Worm (Caenorhabditis elegans): ENCODE data around the gene srh-74.

Gene srh-74

DNA sequence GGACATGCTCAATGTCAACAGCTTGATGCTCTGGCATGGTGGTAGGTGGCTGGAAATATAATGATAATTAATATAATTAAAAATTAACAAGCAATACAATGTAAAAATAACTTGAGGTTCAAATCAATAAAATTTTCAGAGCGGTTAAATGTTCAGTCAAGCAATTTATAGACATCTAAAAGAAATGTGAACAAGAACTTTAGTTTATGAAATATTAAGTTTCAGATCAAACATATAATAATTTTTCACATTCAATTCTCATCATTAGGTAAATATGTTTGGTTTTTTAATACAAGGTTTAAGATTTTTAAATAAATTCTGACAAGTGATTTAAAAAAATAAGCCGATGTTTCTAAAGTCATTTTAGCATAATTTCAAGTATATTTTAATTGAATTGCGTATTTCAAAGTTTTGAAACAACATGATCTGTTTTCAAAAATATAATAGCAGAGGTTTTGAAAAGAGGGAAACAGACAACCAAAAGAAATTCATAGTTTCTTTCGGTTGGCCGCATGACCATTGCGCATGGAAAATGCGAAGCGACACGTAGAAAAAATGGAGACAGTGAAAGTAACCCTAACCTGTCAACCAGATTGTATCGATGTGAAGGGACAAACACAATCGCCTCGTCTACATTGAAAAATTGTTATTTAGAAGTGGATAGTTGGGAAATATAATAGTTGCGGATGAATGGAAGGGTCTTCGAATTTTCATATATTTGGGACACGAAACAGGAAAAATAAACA is 11.8 kb upstream of the srh-74 start, which contains the start of gene T04C12.11:
T04C12.11 (minus strand) TSS at position 51 of the 746 bp plus-strand sequence.
- TF ChIP-seq nfya-2 (GFP tag; IDR thresholded peaks at IDR 0.05) (no peak), ama-1 (optimal IDR thresholded peaks at IDR 0.05) (no peak), ama-1 (GFP tag; optimal IDR thresholded peaks at IDR 0.05) (no peak), F52B5.7 (tag; optimal IDR thresholded peaks at IDR 0.05) (no peak), attf-5 (GFP tag; optimal IDR thresholded peaks at IDR 0.05) (no peak), aptf-3 (GFP tag; IDR thresholded peaks at IDR 0.05) (no peak), lin-26 (GFP tag; IDR thresholded peaks at IDR 0.05) (no peak), mel-28 (tag; optimal IDR thresholded peaks at IDR 0.05; ENCODE audit: borderline replicate concordance) (no peak), snpc-1.3 (tag; optimal IDR thresholded peaks at IDR 0.05; ENCODE audit: insufficient read depth) (no peak), F39B2.1 (GFP tag; IDR thresholded peaks at IDR 0.05) (no peak), xnd-1 (tag; optimal IDR thresholded peaks at IDR 0.05) (no peak), F57A8.1 (GFP tag; optimal IDR thresholded peaks at IDR 0.05) (no peak), lsl-1 (GFP tag; optimal IDR thresholded peaks at IDR 0.05) (no peak), let-526 (GFP tag; IDR thresholded peaks at IDR 0.05) (no peak), C17E4.6 (GFP tag; IDR thresholded peaks at IDR 0.05) (no peak), B0019.2 (GFP tag; conservative IDR thresholded peaks at IDR 0.05) (no peak), zfh-2 (GFP tag; conservative IDR thresholded peaks at IDR 0.05) (no peak)

DNA sequence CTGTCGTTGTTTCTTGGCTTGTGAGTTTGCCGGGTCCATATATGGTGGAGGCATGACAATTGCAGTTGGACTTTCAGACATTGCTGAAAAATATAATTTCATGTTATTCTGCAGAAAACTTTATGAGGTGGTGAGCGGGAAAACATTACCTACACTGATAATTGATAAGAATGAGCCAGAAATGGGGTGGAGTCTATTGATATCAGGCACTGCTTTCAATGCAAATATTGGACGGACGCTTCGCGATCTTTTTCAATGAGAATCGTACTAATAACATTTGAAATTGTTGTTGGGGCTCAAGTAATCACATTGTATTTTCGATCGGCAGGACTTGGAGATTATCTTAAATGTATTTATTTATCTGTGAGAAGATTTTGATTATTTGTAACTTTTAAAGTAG is 10.6 kb upstream of the srh-74 start, which contains the start of gene T04C12.1:
T04C12.1 (minus strand) TSS at position 90 of the 400 bp plus-strand sequence.
- peak; percentile 6 for TF ChIP-seq ama-1 (optimal IDR thresholded peaks at IDR 0.05)
- TF ChIP-seq ama-1 (GFP tag; optimal IDR thresholded peaks at IDR 0.05), result no peak
- TF ChIP-seq lir-1 (GFP tag; conservative IDR thresholded peaks at IDR 0.05), result no peak

DNA sequence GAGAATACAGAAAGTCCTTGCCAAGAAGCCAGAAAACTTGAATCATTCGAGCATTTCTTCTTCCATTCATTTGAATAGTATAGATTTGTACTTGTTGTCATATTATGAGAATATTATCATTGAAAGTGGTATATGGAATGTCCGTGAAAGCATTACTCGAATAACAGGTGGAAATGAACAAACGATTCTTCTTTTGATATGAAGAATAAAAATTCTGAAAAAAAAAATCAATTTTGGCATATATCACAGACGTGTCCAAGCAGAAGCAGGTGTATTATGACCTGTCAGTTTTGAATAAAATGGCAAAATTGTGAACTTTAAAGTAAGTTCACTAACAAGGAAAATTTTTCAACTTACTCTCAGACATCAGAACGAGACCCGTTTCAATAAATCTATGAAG is 8.5 kb upstream of the srh-74 start, which contains the start of gene srh-75:
srh-75 (minus strand) TSS at position 101 of the 400 bp plus-strand sequence.
- TF ChIP-seq bed-2 (GFP tag; IDR thresholded peaks at IDR 0.05) (no peak), cebp-2 (GFP tag; IDR thresholded peaks at IDR 0.05) (no peak), sea-2 (GFP tag; IDR thresholded peaks at IDR 0.05) (no peak), nfya-1 (tag; optimal IDR thresholded peaks at IDR 0.05; ENCODE audit: borderline replicate concordance, insufficient read depth) (no peak), ztf-28 (GFP tag; IDR thresholded peaks at IDR 0.05) (no peak), madf-8 (GFP tag; conservative IDR thresholded peaks at IDR 0.05) (no peak), ceh-27 (GFP tag; optimal IDR thresholded peaks at IDR 0.05) (no peak), F52B5.7 (tag; optimal IDR thresholded peaks at IDR 0.05) (no peak), hrde-1 (tag; optimal IDR thresholded peaks at IDR 0.05; ENCODE audit: borderline replicate concordance) (no peak), snpc-1.1 (tag; optimal IDR thresholded peaks at IDR 0.05; ENCODE audit: insufficient read depth) (no peak), nfyb-1 (GFP tag; IDR thresholded peaks at IDR 0.05) (no peak), tlf-1 (GFP tag; optimal IDR thresholded peaks at IDR 0.05) (no peak), ztf-25 (GFP tag; IDR thresholded peaks at IDR 0.05) (no peak), hlh-12 (tag; optimal IDR thresholded peaks at IDR 0.05) (no peak), rec-8 (tag; optimal IDR thresholded peaks at IDR 0.05) (no peak), F37B4.10 (GFP tag; IDR thresholded peaks at IDR 0.05) (no peak), madf-3 (GFP tag; IDR thresholded peaks at IDR 0.05) (no peak)
